Fruit fly (Drosophila melanogaster) whole organism, prepupa: Measurements from ENCODE around the gene CG42553.

Experiments
- Blimp-1 ChIP-seq: fragments of 200-800 bp; sonication (Bioruptor generic); optimal IDR thresholded peaks from 3 replicates; lab custom pipeline; 2017; ENCODE audit warnings: missing biosample characterization, missing genetic modification characterization, mild to moderate bottlenecking, moderate library complexity, missing genetic modification reagents
- CG10669 ChIP-seq: fragments of 200-800 bp; sonication (Bioruptor generic); optimal IDR thresholded peaks from 3 replicates; lab custom pipeline; 2018; ENCODE audit warnings: missing biosample characterization, mild to moderate bottlenecking, missing genetic modification characterization, moderate library complexity
- CG11762 ChIP-seq: fragments of 200-800 bp; sonication (Bioruptor generic); optimal IDR thresholded peaks from 3 replicates; lab custom pipeline; 2016; ENCODE audit warnings: missing biosample characterization, missing genetic modification characterization; ENCODE audit not compliant: insufficient read depth
- CG11902 ChIP-seq: fragments of 200-800 bp; sonication (Bioruptor generic); optimal IDR thresholded peaks from 3 replicates; lab custom pipeline; 2016; ENCODE audit warnings: missing biosample characterization, missing genetic modification characterization
- CG15336 ChIP-seq: fragments of 200-800 bp; sonication (Bioruptor generic); IDR thresholded peaks from 2 replicates; pipeline ENCODE4 v1.3.6; 2022; ENCODE audit warnings: missing biosample characterization, missing genetic modification characterization
- CG1621 ChIP-seq: fragments of 200-800 bp; sonication (Bioruptor generic); optimal IDR thresholded peaks from 3 replicates; lab custom pipeline; 2018; ENCODE audit warnings: missing biosample characterization, mild to moderate bottlenecking, missing genetic modification characterization
- CG31627 ChIP-seq: fragments of 200-800 bp; sonication (Bioruptor generic); optimal IDR thresholded peaks from 3 replicates; lab custom pipeline; 2016; ENCODE audit warnings: missing biosample characterization, missing genetic modification characterization
- CG32006 ChIP-seq: fragments of 200-800 bp; sonication (Bioruptor generic); optimal IDR thresholded peaks from 3 replicates; lab custom pipeline; 2017; ENCODE audit warnings: missing biosample characterization, mild to moderate bottlenecking, missing genetic modification characterization
- CG34406 ChIP-seq: fragments of 200-800 bp; sonication (Bioruptor generic); optimal IDR thresholded peaks from 3 replicates; lab custom pipeline; 2016; ENCODE audit warnings: missing biosample characterization, missing genetic modification characterization
- CG3919 ChIP-seq: fragments of 200-800 bp; sonication (Bioruptor generic); optimal IDR thresholded peaks from 3 replicates; lab custom pipeline; 2016; ENCODE audit warnings: missing biosample characterization, missing genetic modification characterization
- CG4318 ChIP-seq: fragments of 200-800 bp; sonication (Bioruptor generic); optimal IDR thresholded peaks from 3 replicates; lab custom pipeline; 2017; ENCODE audit warnings: missing biosample characterization, mild to moderate bottlenecking, missing genetic modification characterization
- CG6792 ChIP-seq: fragments of 200-800 bp; sonication (Bioruptor generic); optimal IDR thresholded peaks from 3 replicates; lab custom pipeline; 2016; ENCODE audit warnings: missing biosample characterization, missing genetic modification characterization
- CG6808 ChIP-seq: fragments of 200-800 bp; sonication (Bioruptor generic); optimal IDR thresholded peaks from 3 replicates; lab custom pipeline; 2017; ENCODE audit warnings: missing biosample characterization, missing genetic modification characterization, mild to moderate bottlenecking, moderate library complexity, missing genetic modification reagents
- CG6854 ChIP-seq: fragments of 200-800 bp; sonication (Bioruptor generic); optimal IDR thresholded peaks from 2 replicates; lab custom pipeline; 2017; ENCODE audit warnings: missing biosample characterization, mild to moderate bottlenecking, missing genetic modification characterization
- CG7368 ChIP-seq: fragments of 200-800 bp; sonication (Bioruptor generic); optimal IDR thresholded peaks from 3 replicates; lab custom pipeline; 2016; ENCODE audit warnings: missing biosample characterization, missing genetic modification characterization
- CG8119 ChIP-seq: fragments of 200-800 bp; sonication (Bioruptor generic); IDR thresholded peaks from 3 replicates; pipeline ENCODE4 v1.3.6; 2022; ENCODE audit warnings: missing biosample characterization, missing genetic modification characterization
- CG8319 ChIP-seq: fragments of 200-800 bp; sonication (Bioruptor generic); optimal IDR thresholded peaks from 3 replicates; lab custom pipeline; 2016; ENCODE audit warnings: missing biosample characterization, missing genetic modification characterization
- CG8632 ChIP-seq: fragments of 200-800 bp; sonication (Bioruptor generic); optimal IDR thresholded peaks from 3 replicates; lab custom pipeline; 2016; ENCODE audit warnings: missing biosample characterization, missing genetic modification characterization
- CG9139 ChIP-seq: fragments of 200-800 bp; sonication (Bioruptor generic); optimal IDR thresholded peaks from 3 replicates; lab custom pipeline; 2017; ENCODE audit warnings: missing biosample characterization, mild to moderate bottlenecking, missing genetic modification characterization
- Eip75B ChIP-seq: fragments of 200-800 bp; sonication (Bioruptor generic); optimal IDR thresholded peaks from 3 replicates; lab custom pipeline; 2016; ENCODE audit warnings: missing biosample characterization, missing genetic modification characterization
- Eip78C ChIP-seq: fragments of 200-800 bp; sonication (Bioruptor generic); peaks from one replicate; lab custom pipeline; 2016; ENCODE audit warnings: missing biosample characterization, missing genetic modification characterization
- Ets96B ChIP-seq: fragments of 200-800 bp; optimal IDR thresholded peaks from 2 replicates; lab custom pipeline; 2019; ENCODE audit warnings: missing biosample characterization, mild to moderate bottlenecking, missing genetic modification characterization, moderate library complexity
- Gug ChIP-seq: fragments of 200-800 bp; sonication (Bioruptor generic); IDR thresholded peaks from 2 replicates; pipeline ENCODE4 v1.3.6; 2022; ENCODE audit warnings: missing biosample characterization, missing genetic modification characterization
- Hr38 ChIP-seq: sonication (Bioruptor generic); optimal IDR thresholded peaks from 2 replicates; lab custom pipeline; 2016; ENCODE audit warnings: missing biosample characterization, missing genetic modification characterization
- Hr4 ChIP-seq: fragments of 200-800 bp; sonication (Bioruptor generic); optimal IDR thresholded peaks from 3 replicates; lab custom pipeline; 2016; ENCODE audit warnings: missing biosample characterization, missing genetic modification characterization
- Met ChIP-seq: fragments of 200-800 bp; sonication (Bioruptor generic); optimal IDR thresholded peaks from 3 replicates; lab custom pipeline; 2016; ENCODE audit warnings: missing biosample characterization, missing genetic modification characterization
- OdsH ChIP-seq: fragments of 200-800 bp; sonication (Bioruptor generic); optimal IDR thresholded peaks from 3 replicates; lab custom pipeline; 2016; ENCODE audit warnings: missing biosample characterization, missing genetic modification characterization
- Smox ChIP-seq: fragments of 200-800 bp; sonication (Bioruptor generic); optimal IDR thresholded peaks from 3 replicates; lab custom pipeline; 2016; ENCODE audit warnings: missing biosample characterization, missing genetic modification characterization
- Sox102F ChIP-seq: fragments of 200-800 bp; sonication (Bioruptor generic); optimal IDR thresholded peaks from 2 replicates; lab custom pipeline; 2016; ENCODE audit warnings: missing biosample characterization, mild to moderate bottlenecking, missing genetic modification characterization
- Sox14 ChIP-seq: fragments of 200-800 bp; sonication (Bioruptor generic); optimal IDR thresholded peaks from 3 replicates; lab custom pipeline; 2016; ENCODE audit warnings: missing biosample characterization, missing genetic modification characterization
- Sox15 ChIP-seq: fragments of 200-800 bp; sonication (Bioruptor generic); optimal IDR thresholded peaks from 3 replicates; lab custom pipeline; 2016; ENCODE audit warnings: missing biosample characterization, missing genetic modification characterization
- achi ChIP-seq: fragments of 200-800 bp; sonication (Bioruptor generic); optimal IDR thresholded peaks from 3 replicates; lab custom pipeline; 2016; ENCODE audit warnings: missing biosample characterization, missing genetic modification characterization
- dac ChIP-seq: fragments of 200-800 bp; sonication (Bioruptor generic); optimal IDR thresholded peaks from 2 replicates; lab custom pipeline; 2017; ENCODE audit warnings: missing biosample characterization, mild to moderate bottlenecking, missing genetic modification characterization
- dsx ChIP-seq: fragments of 200-800 bp; optimal IDR thresholded peaks from 3 replicates; lab custom pipeline; 2019; ENCODE audit warnings: missing biosample characterization, mild to moderate bottlenecking, missing genetic modification characterization, moderate library complexity; ENCODE audit not compliant: poor library complexity, severe bottlenecking
- eg ChIP-seq: fragments of 200-800 bp; sonication (Bioruptor generic); IDR thresholded peaks from 3 replicates; pipeline ENCODE4 v1.3.6; 2022; ENCODE audit warnings: missing biosample characterization, missing genetic modification characterization
- esn ChIP-seq: fragments of 200-800 bp; sonication (Bioruptor generic); optimal IDR thresholded peaks from 2 replicates; lab custom pipeline; 2016; ENCODE audit warnings: missing biosample characterization, mild to moderate bottlenecking, missing genetic modification characterization, moderate library complexity
- fd85E ChIP-seq: fragments of 200-800 bp; sonication (Bioruptor generic); optimal IDR thresholded peaks from 3 replicates; lab custom pipeline; 2016; ENCODE audit warnings: missing biosample characterization, missing genetic modification characterization
- lz ChIP-seq: fragments of 200-800 bp; sonication (Bioruptor generic); optimal IDR thresholded peaks from 3 replicates; lab custom pipeline; 2016; ENCODE audit warnings: missing biosample characterization, missing genetic modification characterization
- net ChIP-seq: fragments of 200-800 bp; sonication (Bioruptor generic); optimal IDR thresholded peaks from 3 replicates; lab custom pipeline; 2016; ENCODE audit warnings: missing biosample characterization, missing genetic modification characterization
- pdm3 ChIP-seq: fragments of 200-800 bp; sonication (Bioruptor generic); optimal IDR thresholded peaks from 3 replicates; lab custom pipeline; 2016; ENCODE audit warnings: missing biosample characterization, missing genetic modification characterization
- spab ChIP-seq: fragments of 200-800 bp; sonication (Bioruptor generic); optimal IDR thresholded peaks from 2 replicates; lab custom pipeline; 2017; ENCODE audit warnings: missing biosample characterization, mild to moderate bottlenecking, missing genetic modification characterization, missing genetic modification reagents
- ss ChIP-seq, 2 experiments: fragments of 200-800 bp; sonication (Bioruptor generic); optimal IDR thresholded peaks; 2 replicates in 1 of 2; 3 replicates in 1 of 2; lab custom pipeline; 2017 to 2018; ENCODE audit warnings: mild to moderate bottlenecking in 2 of 2, missing biosample characterization in 2 of 2, missing genetic modification characterization in 2 of 2, moderate library complexity in 1 of 2
- svp ChIP-seq: fragments of 200-800 bp; sonication (Bioruptor generic); peaks from one replicate; lab custom pipeline; 2016; ENCODE audit warnings: missing biosample characterization, missing genetic modification characterization
- vri ChIP-seq: fragments of 200-800 bp; sonication (Bioruptor generic); optimal IDR thresholded peaks from 3 replicates; lab custom pipeline; 2016; ENCODE audit warnings: missing biosample characterization, mild to moderate bottlenecking, missing genetic modification characterization

Gene CG42553

dm6 chr3L:815234-816200 is 18.4 kb upstream of the CG42553 start:
- TF ChIP-seq Hr4 (GFP tag; lab: Kevin White, UChicago) (no peak), Met (no peak), Eip78C (GFP tag; lab: Kevin White, UChicago) (peak; percentile 64), CG8632 (no peak), Smox (no peak), CG6808 (GFP tag; lab: Kevin White, UChicago) (no peak), CG6792 (GFP tag; lab: Kevin White, UChicago) (no peak), CG15336 (GFP tag; lab: Robert Waterston, UW) (0 out of 2 replicates have a peak, but pooled peaks have one; percentile 18), Gug (GFP tag; lab: Robert Waterston, UW) (no peak), CG11902 (GFP tag; lab: Kevin White, UChicago) (no peak), Sox14 (GFP tag; lab: Kevin White, UChicago) (no peak), Sox15 (GFP tag; lab: Kevin White, UChicago) (no peak), Eip75B (no peak), CG34406 (GFP tag; lab: Kevin White, UChicago) (no peak), dac (GFP tag; lab: Kevin White, UChicago) (no peak), CG9139 (GFP tag; lab: Kevin White, UChicago) (no peak), achi (no peak), pdm3 (no peak), vri (GFP tag; lab: Kevin White, UChicago) (no peak), CG8319 (GFP tag; lab: Kevin White, UChicago) (no peak), CG1621 (tag; lab: Kevin White, UChicago) (peak; percentile 81), svp (GFP tag; lab: Kevin White, UChicago) (peak; percentile 47), ss (GFP tag; optimal IDR thresholded peaks at IDR 0.05; lab: Kevin White, UChicago) (no peak), fd85E (no peak), CG6854 (GFP tag; lab: Kevin White, UChicago) (no peak), eg (GFP tag; lab: Robert Waterston, UW) (peak; percentile 37; the same call in 1 of the 3 replicates)

dm6 chr3L:817708-818107 is 16.2 kb upstream of the CG42553 start:
- TF ChIP-seq svp (GFP tag; lab: Kevin White, UChicago) (peak; percentile 84), CG6792 (GFP tag; lab: Kevin White, UChicago) (peak; percentile 57), eg (GFP tag; lab: Robert Waterston, UW) (no peak), Met (peak; percentile 74), Gug (GFP tag; lab: Robert Waterston, UW) (no peak), Sox102F (GFP tag; lab: Kevin White, UChicago) (peak; percentile 69), CG8119 (peak; percentile 43; the same call in 1 of the 3 replicates), CG1621 (tag; lab: Kevin White, UChicago) (peak; percentile 16), CG31627 (GFP tag; lab: Kevin White, UChicago) (peak; percentile 53), ss (GFP tag; optimal IDR thresholded peaks at IDR 0.05; lab: Kevin White, UChicago) (peak in 1 of 2 experiments; percentile 30), fd85E (no peak), CG8319 (GFP tag; lab: Kevin White, UChicago) (peak; percentile 32), CG7368 (peak; percentile 1), Hr38 (GFP tag; lab: Kevin White, UChicago) (no peak), CG6854 (GFP tag; lab: Kevin White, UChicago) (peak; percentile 37), CG11902 (GFP tag; lab: Kevin White, UChicago) (peak; percentile 34), Blimp-1 (GFP tag; lab: Kevin White, UChicago) (no peak), Sox14 (GFP tag; lab: Kevin White, UChicago) (peak; percentile 41), Eip78C (GFP tag; lab: Kevin White, UChicago) (peak; percentile 92), CG8632 (peak; percentile 47), esn (GFP tag; lab: Kevin White, UChicago) (peak; percentile 67), net (GFP tag; lab: Kevin White, UChicago) (peak; percentile 36), CG10669 (GFP tag; lab: Kevin White, UChicago) (peak; percentile 37), CG32006 (no peak), lz (peak; percentile 54), Ets96B (tag; lab: Kevin White, UChicago) (peak; percentile 39), dac (GFP tag; lab: Kevin White, UChicago) (no peak), spab (GFP tag; lab: Kevin White, UChicago) (no peak), CG11762 (GFP tag; lab: Kevin White, UChicago) (peak; percentile 60), CG4318 (GFP tag; lab: Kevin White, UChicago) (no peak), OdsH (GFP tag; lab: Kevin White, UChicago) (peak; percentile 56), CG6808 (GFP tag; lab: Kevin White, UChicago) (no peak), CG15336 (GFP tag; lab: Robert Waterston, UW) (no peak), Sox15 (GFP tag; lab: Kevin White, UChicago) (peak; percentile 43), CG3919 (GFP tag; lab: Kevin White, UChicago) (peak; percentile 70), dsx (peak; percentile 26), vri (GFP tag; lab: Kevin White, UChicago) (peak; percentile 45), Hr4 (GFP tag; lab: Kevin White, UChicago) (peak; percentile 20)
